Worm (Caenorhabditis elegans): Measurements from ENCODE around the gene sgn-1.
A peak's percentile ranks its signal among the peaks of the same experiment; 100 is the strongest.

sgn-1 gene

ce11 chrII:8765131-8765530 is 18.3 kb downstream of the sgn-1 start:
- TF ChIP-seq nhr-20 (tag; optimal IDR thresholded peaks at IDR 0.05): peak; percentile 90
- TF ChIP-seq pqm-1 (tag; optimal IDR thresholded peaks at IDR 0.05): no peak
- TF ChIP-seq rnt-1 (tag; optimal IDR thresholded peaks at IDR 0.05): no peak
- peak in 1 of 2 experiments; percentile 76 for TF ChIP-seq mdl-1 (tag; optimal IDR thresholded peaks at IDR 0.05)
- TF ChIP-seq nhr-71 (tag; optimal IDR thresholded peaks at IDR 0.05): peak; percentile 46
- TF ChIP-seq mep-1 (tag; optimal IDR thresholded peaks at IDR 0.05): no peak
- TF ChIP-seq snu-23 (GFP tag; optimal IDR thresholded peaks at IDR 0.05): peak; percentile 29
- TF ChIP-seq blmp-1 (tag; optimal IDR thresholded peaks at IDR 0.05): peak; percentile 42
- TF ChIP-seq unc-86 (tag; optimal IDR thresholded peaks at IDR 0.05): no peak
- TF ChIP-seq jun-1 (tag; optimal IDR thresholded peaks at IDR 0.05): no peak
- TF ChIP-seq nhr-19 (GFP tag; conservative IDR thresholded peaks at IDR 0.05): no peak
- peak; percentile 31 for TF ChIP-seq tbx-2 (tag; optimal IDR thresholded peaks at IDR 0.05)
- peak; percentile 56 for TF ChIP-seq lin-14 (GFP tag; optimal IDR thresholded peaks at IDR 0.05)
- TF ChIP-seq nhr-84 (tag; optimal IDR thresholded peaks at IDR 0.05): no peak
- TF ChIP-seq lin-35 (GFP tag; optimal IDR thresholded peaks at IDR 0.05): peak in 1 of 2 experiments; percentile 25
- TF ChIP-seq C34B4.2 (tag; optimal IDR thresholded peaks at IDR 0.05): no peak
- no peak for TF ChIP-seq ztf-4 (tag; optimal IDR thresholded peaks at IDR 0.05)
- no peak for TF ChIP-seq unc-98 (GFP tag; IDR thresholded peaks at IDR 0.05)
- TF ChIP-seq nhr-85 (tag): peak; percentile 90
- peak in 2 of 6 experiments; percentile 57 to 60 for TF ChIP-seq elt-3 (tag; optimal IDR thresholded peaks at IDR 0.05)
- TF ChIP-seq irx-1 (tag; optimal IDR thresholded peaks at IDR 0.05): no peak
- TF ChIP-seq nhr-90 (tag; optimal IDR thresholded peaks at IDR 0.05; ENCODE audit: poor library complexity): peak; percentile 13
- TF ChIP-seq zag-1 (tag; optimal IDR thresholded peaks at IDR 0.05): no peak
- no peak for TF ChIP-seq ceh-88 (GFP tag; IDR thresholded peaks at IDR 0.05)

DNA sequence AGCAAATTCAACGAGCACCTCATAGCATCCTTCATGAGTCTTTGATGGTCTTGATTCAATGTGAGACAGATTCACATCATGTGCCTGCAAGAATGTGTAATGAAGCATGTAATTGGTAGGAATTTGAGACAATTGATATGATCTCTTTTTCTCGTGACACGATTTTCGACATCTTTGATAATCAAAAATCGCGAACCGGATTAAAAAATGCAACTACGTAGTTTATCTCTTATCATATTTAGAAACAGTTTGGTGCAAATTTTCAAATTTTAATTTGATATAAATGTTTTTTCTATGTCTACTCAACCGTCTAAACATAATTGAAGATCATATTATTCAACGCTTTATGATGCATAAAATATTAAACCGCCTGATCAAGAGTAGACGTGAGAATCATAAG is 19.1 kb downstream of the sgn-1 start:
- TF ChIP-seq blmp-1 (tag; optimal IDR thresholded peaks at IDR 0.05) (peak; percentile 3), nhr-19 (GFP tag; conservative IDR thresholded peaks at IDR 0.05) (0 out of 2 replicates have a peak, but pooled peaks have one; percentile 9), nhr-47 (tag; optimal IDR thresholded peaks at IDR 0.05) (no peak), unc-30 (tag; optimal IDR thresholded peaks at IDR 0.05) (no peak), lin-14 (GFP tag; optimal IDR thresholded peaks at IDR 0.05) (peak; percentile 30), sox-4 (tag; optimal IDR thresholded peaks at IDR 0.05) (no peak), elt-3 (tag; optimal IDR thresholded peaks at IDR 0.05) (peak in 2 of 6 experiments; percentile 13 to 55), lir-3 (tag; optimal IDR thresholded peaks at IDR 0.05; ENCODE audit: poor library complexity) (no peak), nhr-20 (tag; optimal IDR thresholded peaks at IDR 0.05) (peak; percentile 17), nhr-71 (tag; optimal IDR thresholded peaks at IDR 0.05) (no peak), nhr-85 (tag) (peak; percentile 80)

- TF ChIP-seq ceh-8 (GFP tag; optimal IDR thresholded peaks at IDR 0.05) (no peak), efl-1 (optimal IDR thresholded peaks at IDR 0.05) (no peak), efl-1 (GFP tag; optimal IDR thresholded peaks at IDR 0.05 in 1 of 2) (peak in 1 of 2 experiments; percentile 44)
These were observed 20.1 kb downstream of the sgn-1 start for ce11 chrII:8763367-8763766.

- TF ChIP-seq snu-23 (GFP tag; optimal IDR thresholded peaks at IDR 0.05) (no peak), elt-2 (tag; optimal IDR thresholded peaks at IDR 0.05) (peak; percentile 9), lin-13 (GFP tag; optimal IDR thresholded peaks at IDR 0.05) (no peak), ets-5 (GFP tag; IDR thresholded peaks at IDR 0.05) (no peak)
These were observed 21.7 kb downstream of the sgn-1 start for ce11 chrII:8761739-8762138.

- TF ChIP-seq ama-1 (optimal IDR thresholded peaks at IDR 0.05) (no peak), snpc-4 (tag; optimal IDR thresholded peaks at IDR 0.05) (no peak), C34B4.2 (tag; optimal IDR thresholded peaks at IDR 0.05) (no peak), efl-1 (optimal IDR thresholded peaks at IDR 0.05) (no peak), efl-1 (GFP tag; optimal IDR thresholded peaks at IDR 0.05 in 1 of 2) (no peak), egl-27 (tag; optimal IDR thresholded peaks at IDR 0.05) (no peak), nhr-76 (tag; optimal IDR thresholded peaks at IDR 0.05) (no peak), unc-98 (GFP tag; IDR thresholded peaks at IDR 0.05) (no peak), nhr-90 (tag; optimal IDR thresholded peaks at IDR 0.05; ENCODE audit: poor library complexity) (no peak), nhr-71 (tag; optimal IDR thresholded peaks at IDR 0.05) (no peak), ets-5 (GFP tag; IDR thresholded peaks at IDR 0.05) (no peak), xbp-1 (tag; optimal IDR thresholded peaks at IDR 0.05) (no peak), tlp-1 (tag; optimal IDR thresholded peaks at IDR 0.05) (no peak), irx-1 (tag; optimal IDR thresholded peaks at IDR 0.05) (no peak), grh-1 (GFP tag; IDR thresholded peaks at IDR 0.05) (no peak), sup-37 (GFP tag; optimal IDR thresholded peaks at IDR 0.05) (no peak)
These were observed 24.0 kb downstream of the sgn-1 start, which contains the start of gene fut-1 for ce11 chrII:8759493-8759892. Gene fut-1, minus strand, starts transcription at chrII:8759593.

Data from whole organism, L1 larva.